Fruit fly (Drosophila melanogaster) whole organism, pupa: ENCODE measurements around the gene CG6296.

Experiments used
- CG14655 ChIP-seq: fragments of 200-800 bp; sonication (Bioruptor generic); optimal IDR thresholded peaks from 3 replicates; lab custom pipeline; 2017; ENCODE audit warnings: mild to moderate bottlenecking, missing biosample characterization, missing genetic modification reagents, missing genetic modification characterization
- EcR ChIP-seq: fragments of 200-800 bp; sonication (Bioruptor generic); optimal IDR thresholded peaks from 3 replicates; lab custom pipeline; 2019; ENCODE audit warnings: missing biosample characterization, missing genetic modification characterization, mild to moderate bottlenecking, moderate library complexity, missing genetic modification reagents
- Snoo ChIP-seq: fragments of 200-800 bp; sonication (Bioruptor generic); optimal IDR thresholded peaks from 3 replicates; lab custom pipeline; 2017; ENCODE audit warnings: missing biosample characterization, mild to moderate bottlenecking, missing genetic modification characterization, inconsistent platforms

dm6 chr3R:26958314-26958979 lies 46.8 kb downstream of the CG6296 start, which contains the start of gene CG6330:
- no peak for TF ChIP-seq CG14655
- no peak for TF ChIP-seq Snoo (tag; lab: Kevin White, UChicago)
- TF ChIP-seq EcR, result no peak
